Worm (Caenorhabditis elegans) whole organism, L1 larva: ENCODE results near the gene mpst-7.

Source experiments
- efl-1 ChIP-seq, 4 experiments: fragments of 150-350 bp; optimal IDR thresholded peaks in 3 of 4; peaks in 1 of 4; 1 replicate in 1 of 4; 2 replicates in 3 of 4; lab custom pipeline; 2014; ENCODE audit warnings: missing biosample characterization in 2 of 4, missing genetic modification characterization in 2 of 4, missing genetic modification reagents in 2 of 4
- egl-27 ChIP-seq, 2 experiments: fragments of 150-350 bp in 1 of 2; sonication (generic microtip); optimal IDR thresholded peaks; 3 replicates each; lab custom pipeline; 2017 to 2018; ENCODE audit warnings: missing biosample characterization in 2 of 2, missing genetic modification characterization in 2 of 2, missing genetic modification reagents in 2 of 2
- lin-35 ChIP-seq, 2 experiments: fragments of 150-350 bp; optimal IDR thresholded peaks; 2 replicates each; lab custom pipeline; 2014; ENCODE audit warnings: missing biosample characterization in 2 of 2, missing genetic modification characterization in 2 of 2, missing genetic modification reagents in 2 of 2
- lin-39 ChIP-seq: fragments of 150-350 bp; optimal IDR thresholded peaks from 2 replicates; lab custom pipeline; 2014; ENCODE audit warnings: missing biosample characterization, missing genetic modification reagents, missing genetic modification characterization
- mep-1 ChIP-seq: fragments of 150-350 bp; optimal IDR thresholded peaks from 2 replicates; lab custom pipeline; 2014; ENCODE audit warnings: missing biosample characterization, missing genetic modification characterization
- nhr-11 ChIP-seq: fragments of 150-350 bp; optimal IDR thresholded peaks from 2 replicates; lab custom pipeline; 2014; ENCODE audit warnings: missing biosample characterization, missing genetic modification characterization
- nhr-20 ChIP-seq: sonication (generic microtip); optimal IDR thresholded peaks from 2 replicates; lab custom pipeline; 2016; ENCODE audit warnings: mild to moderate bottlenecking, missing genetic modification characterization, missing compliant biosample characterization
- nhr-76 ChIP-seq: sonication (generic microtip); optimal IDR thresholded peaks from 2 replicates; lab custom pipeline; 2017; ENCODE audit warnings: missing biosample characterization, missing genetic modification characterization
- nhr-77 ChIP-seq: fragments of 150-350 bp; optimal IDR thresholded peaks from 2 replicates; lab custom pipeline; 2014; ENCODE audit warnings: missing biosample characterization, missing genetic modification characterization

- no peak for TF ChIP-seq nhr-76
- TF ChIP-seq mep-1, result no peak
- TF ChIP-seq nhr-20 (tag; lab: Kevin White, UChicago), result no peak
- TF ChIP-seq lin-35 (GFP tag; optimal IDR thresholded peaks at IDR 0.05; lab: Kevin White, UChicago), result no peak
- TF ChIP-seq nhr-11 (tag; lab: Kevin White, UChicago), result no peak
- TF ChIP-seq efl-1 (optimal IDR thresholded peaks at IDR 0.05; lab: Kevin White, UChicago), result no peak
- TF ChIP-seq efl-1 (GFP tag; optimal IDR thresholded peaks at IDR 0.05 in 1 of 2; lab: Kevin White, UChicago), result peak in 1 of 2 experiments; percentile 65
- TF ChIP-seq lin-39 (tag; lab: Kevin White, UChicago), result no peak
- TF ChIP-seq egl-27 (tag; optimal IDR thresholded peaks at IDR 0.05; lab: Kevin White, UChicago), result no peak
- no peak for TF ChIP-seq nhr-77 (tag; lab: Kevin White, UChicago)
Measured at ce11 chrV:12961085-12961560, at the start of gene mpst-7.
